Fruit fly (Drosophila melanogaster): ENCODE data around the gene Ent2.
A peak's percentile ranks its signal among the peaks of the same experiment; 100 is the strongest.

Gene Ent2

dm6 chr2L:6546883-6547471, 15.1 kb upstream of the Ent2 start, which contains the start of gene eya:
eya (minus strand) TSS chr2L:6546976.
- TF ChIP-seq CG8478 (optimal IDR thresholded peaks at IDR 0.05): no peak
- no peak for TF ChIP-seq psq (optimal IDR thresholded peaks at IDR 0.05)
- TF ChIP-seq usp (GFP tag; optimal IDR thresholded peaks at IDR 0.05): no peak
- no peak for TF ChIP-seq EcR (GFP tag; optimal IDR thresholded peaks at IDR 0.05)
- no peak for TF ChIP-seq Dll (optimal IDR thresholded peaks at IDR 0.05)
- no peak for TF ChIP-seq pan (optimal IDR thresholded peaks at IDR 0.05)

- TF ChIP-seq CG8478 (optimal IDR thresholded peaks at IDR 0.05): no peak
- no peak for TF ChIP-seq Dll (optimal IDR thresholded peaks at IDR 0.05)
- TF ChIP-seq pan (optimal IDR thresholded peaks at IDR 0.05): no peak
- no peak for TF ChIP-seq psq (optimal IDR thresholded peaks at IDR 0.05)
- TF ChIP-seq EcR (GFP tag; optimal IDR thresholded peaks at IDR 0.05): no peak
- TF ChIP-seq usp (GFP tag; optimal IDR thresholded peaks at IDR 0.05): no peak
Measured at dm6 chr2L:6547978-6548377, 14.1 kb upstream of the Ent2 start.

dm6 chr2L:6550809-6551208, 11.3 kb upstream of the Ent2 start:
- TF ChIP-seq CG8478 (optimal IDR thresholded peaks at IDR 0.05) (no peak), Dll (optimal IDR thresholded peaks at IDR 0.05) (no peak), usp (GFP tag; optimal IDR thresholded peaks at IDR 0.05) (no peak), pan (optimal IDR thresholded peaks at IDR 0.05) (no peak), EcR (GFP tag; optimal IDR thresholded peaks at IDR 0.05) (no peak), psq (optimal IDR thresholded peaks at IDR 0.05) (no peak)

dm6 chr2L:6551452-6551851, 10.7 kb upstream of the Ent2 start:
- TF ChIP-seq usp (GFP tag; optimal IDR thresholded peaks at IDR 0.05) (no peak), CG8478 (optimal IDR thresholded peaks at IDR 0.05) (no peak)

dm6 chr2L:6552345-6552744, 9.8 kb upstream of the Ent2 start:
- TF ChIP-seq psq (optimal IDR thresholded peaks at IDR 0.05) (no peak), CG8478 (optimal IDR thresholded peaks at IDR 0.05) (no peak), Dll (optimal IDR thresholded peaks at IDR 0.05) (no peak), EcR (GFP tag; optimal IDR thresholded peaks at IDR 0.05) (no peak), pan (optimal IDR thresholded peaks at IDR 0.05) (no peak), usp (GFP tag; optimal IDR thresholded peaks at IDR 0.05) (no peak)

- TF ChIP-seq EcR (GFP tag; optimal IDR thresholded peaks at IDR 0.05): peak in 1 of 2 experiments; percentile 78
- TF ChIP-seq pan (optimal IDR thresholded peaks at IDR 0.05): no peak
Measured at dm6 chr2L:6553041-6553796, 8.9 kb upstream of the Ent2 start.

dm6 chr2L:6553797-6554188, 8.3 kb upstream of the Ent2 start:
- no peak for TF ChIP-seq Dll (optimal IDR thresholded peaks at IDR 0.05)
- TF ChIP-seq CG8478 (optimal IDR thresholded peaks at IDR 0.05): no peak
- no peak for TF ChIP-seq pan (optimal IDR thresholded peaks at IDR 0.05)
- no peak for TF ChIP-seq usp (GFP tag; optimal IDR thresholded peaks at IDR 0.05)
- TF ChIP-seq EcR (GFP tag; optimal IDR thresholded peaks at IDR 0.05): no peak
- no peak for TF ChIP-seq psq (optimal IDR thresholded peaks at IDR 0.05)

dm6 chr2L:6557429-6558384, 4.4 kb upstream of the Ent2 start, which contains the start of the genes IFT52 and COX5B:
IFT52 (minus strand) TSS chr2L:6557502.
COX5B (plus strand) TSS chr2L:6557800.
- no peak for TF ChIP-seq pan (optimal IDR thresholded peaks at IDR 0.05)
- TF ChIP-seq CG8478 (optimal IDR thresholded peaks at IDR 0.05): no peak
- TF ChIP-seq usp (GFP tag; optimal IDR thresholded peaks at IDR 0.05): no peak
- TF ChIP-seq EcR (GFP tag; optimal IDR thresholded peaks at IDR 0.05): no peak
- no peak for TF ChIP-seq psq (optimal IDR thresholded peaks at IDR 0.05)
- TF ChIP-seq Dll (optimal IDR thresholded peaks at IDR 0.05): no peak

- TF ChIP-seq Dll (optimal IDR thresholded peaks at IDR 0.05) (no peak), psq (optimal IDR thresholded peaks at IDR 0.05) (no peak), EcR (GFP tag; optimal IDR thresholded peaks at IDR 0.05) (no peak), pan (optimal IDR thresholded peaks at IDR 0.05) (no peak), CG8478 (optimal IDR thresholded peaks at IDR 0.05) (no peak), usp (GFP tag; optimal IDR thresholded peaks at IDR 0.05) (no peak)
Measured at dm6 chr2L:6559131-6559530, 3.0 kb upstream of the Ent2 start, which contains the start of gene COX5BL. COX5BL (plus strand) TSS chr2L:6559431.

dm6 chr2L:6562358-6562687, 198 bp downstream of the Ent2 start:
- TF ChIP-seq CG8478 (optimal IDR thresholded peaks at IDR 0.05) (no peak), EcR (GFP tag; optimal IDR thresholded peaks at IDR 0.05) (no peak), pan (optimal IDR thresholded peaks at IDR 0.05) (no peak), psq (optimal IDR thresholded peaks at IDR 0.05) (no peak), usp (GFP tag; optimal IDR thresholded peaks at IDR 0.05) (no peak), Dll (optimal IDR thresholded peaks at IDR 0.05) (no peak)

- TF ChIP-seq usp (GFP tag; optimal IDR thresholded peaks at IDR 0.05): no peak
- TF ChIP-seq pan (optimal IDR thresholded peaks at IDR 0.05): peak; percentile 36
Measured at dm6 chr2L:6564955-6565354, 2.8 kb downstream of the Ent2 start.
